Worm (Caenorhabditis elegans): ENCODE results near the gene K11H12.3.

Gene K11H12.3

DNA sequence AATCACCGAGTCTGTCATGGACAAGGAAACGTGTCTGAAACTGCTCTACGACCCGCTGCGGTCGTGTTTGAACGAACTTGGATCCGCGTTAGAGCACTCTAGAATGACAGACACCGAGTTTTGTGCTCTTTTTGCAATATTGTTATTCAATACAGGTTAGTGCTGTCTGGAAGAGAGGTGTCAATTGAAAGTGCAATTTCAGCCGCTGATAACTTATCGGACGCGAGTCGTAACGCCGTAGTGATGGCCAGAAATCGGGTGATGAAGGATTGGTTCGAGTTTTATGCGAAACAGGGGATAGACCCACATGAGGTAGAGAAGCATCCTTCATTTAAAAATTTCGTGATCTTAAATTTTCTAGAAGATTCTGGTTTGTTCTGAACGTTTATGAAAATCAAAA is 41.4 kb downstream of the K11H12.3 start:
- TF ChIP-seq hmg-11 (tag; optimal IDR thresholded peaks at IDR 0.05) (no peak), elt-2 (tag; optimal IDR thresholded peaks at IDR 0.05) (peak; percentile 29)

DNA sequence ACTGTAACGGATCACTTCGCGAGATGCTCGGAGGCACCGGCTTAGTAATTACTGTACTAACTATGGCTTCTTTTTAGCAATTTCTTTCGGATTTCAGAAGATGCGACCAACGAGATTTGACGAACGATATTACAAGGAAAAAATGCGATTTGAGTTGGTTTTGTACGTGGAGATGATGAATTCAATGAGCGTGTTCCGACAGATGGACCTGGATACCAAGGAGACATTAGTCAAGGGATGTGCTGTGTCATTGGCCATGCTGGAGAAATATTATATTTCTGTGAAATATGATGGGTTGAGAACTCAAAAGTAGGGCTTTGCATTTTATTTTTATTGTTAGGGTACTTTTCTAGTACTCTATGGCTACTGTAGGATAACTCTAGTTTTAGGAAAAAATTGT is 42.7 kb downstream of the K11H12.3 start:
- no peak for TF ChIP-seq nhr-25 (tag; optimal IDR thresholded peaks at IDR 0.05)
- TF ChIP-seq unc-62 (GFP tag; optimal IDR thresholded peaks at IDR 0.05) = no peak
- no peak for TF ChIP-seq pqm-1 (tag; optimal IDR thresholded peaks at IDR 0.05)
- no peak for TF ChIP-seq egl-5 (tag; optimal IDR thresholded peaks at IDR 0.05)
- no peak for TF ChIP-seq lin-15B (tag; optimal IDR thresholded peaks at IDR 0.05)
- no peak for TF ChIP-seq ceh-28 (tag; optimal IDR thresholded peaks at IDR 0.05)
- no peak for TF ChIP-seq ZK546.5 (tag; optimal IDR thresholded peaks at IDR 0.05)
- TF ChIP-seq fos-1 (tag; optimal IDR thresholded peaks at IDR 0.05) = no peak
- no peak for TF ChIP-seq nhr-67 (tag; optimal IDR thresholded peaks at IDR 0.05)
- no peak for TF ChIP-seq ceh-9 (tag; optimal IDR thresholded peaks at IDR 0.05)
- no peak for TF ChIP-seq elt-2 (tag; optimal IDR thresholded peaks at IDR 0.05)
- TF ChIP-seq snpc-4 (tag; optimal IDR thresholded peaks at IDR 0.05) = no peak
- no peak for TF ChIP-seq skn-1 (tag; optimal IDR thresholded peaks at IDR 0.05)
- no peak for TF ChIP-seq eor-1 (tag; optimal IDR thresholded peaks at IDR 0.05)
- TF ChIP-seq nhr-23 (tag; optimal IDR thresholded peaks at IDR 0.05) = no peak
- no peak for TF ChIP-seq elt-3 (tag; optimal IDR thresholded peaks at IDR 0.05)
- TF ChIP-seq jun-1 (tag; optimal IDR thresholded peaks at IDR 0.05) = no peak

DNA sequence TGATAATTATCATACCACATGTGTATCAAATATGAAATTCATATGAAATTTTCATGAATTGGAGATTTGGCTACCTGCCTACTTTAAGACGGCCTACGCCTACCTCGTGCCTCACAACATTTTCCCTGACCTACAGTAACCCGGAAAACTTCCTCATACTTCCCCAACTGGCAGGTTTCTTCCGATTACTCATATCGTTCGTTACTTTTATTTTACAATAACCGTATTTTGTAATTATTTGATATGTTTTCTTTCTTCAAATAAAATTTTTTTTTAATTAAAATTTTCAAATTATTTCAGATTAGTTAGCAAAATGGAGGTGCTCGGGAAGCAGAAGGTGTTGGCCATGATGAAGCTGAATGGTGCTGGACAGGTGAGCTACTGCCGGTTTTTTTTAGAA is 46.0 kb downstream of the K11H12.3 start, which contains the start of gene nhr-76:
TSS of gene nhr-76 (plus strand) at position 301 of the 400 bp plus-strand sequence.
- TF ChIP-seq ama-1 (optimal IDR thresholded peaks at IDR 0.05) = no peak

DNA sequence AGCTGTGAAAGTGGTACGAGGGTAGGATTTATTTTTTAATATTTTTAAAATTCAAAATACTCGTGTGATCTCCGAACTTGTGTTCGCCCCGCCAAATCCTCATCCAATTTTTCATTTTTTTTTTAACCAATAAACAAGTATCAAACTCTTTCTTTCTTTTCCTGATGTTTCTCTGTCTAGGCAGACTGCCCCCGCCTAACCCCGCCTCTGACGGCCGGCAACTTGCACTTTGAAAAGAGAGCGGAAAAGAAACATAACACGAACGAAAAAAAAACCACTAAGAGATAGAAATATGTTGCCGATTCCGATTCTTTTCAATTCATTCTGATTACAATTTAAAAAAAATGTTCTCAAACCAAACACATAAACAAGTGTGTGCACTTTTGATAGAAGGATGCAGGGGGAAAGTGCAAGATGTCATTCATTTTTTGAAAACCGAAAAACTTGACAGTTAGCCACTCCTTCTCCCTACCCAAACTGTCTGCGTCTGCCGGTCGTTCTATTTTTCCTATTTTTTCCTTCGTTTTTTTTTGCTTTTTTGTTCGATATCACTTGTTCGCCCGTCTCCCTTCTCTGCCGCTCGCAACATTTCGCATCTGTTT is 47.2 kb downstream of the K11H12.3 start:
- TF ChIP-seq egl-27 (tag; optimal IDR thresholded peaks at IDR 0.05) = no peak
- TF ChIP-seq elt-1 (tag; optimal IDR thresholded peaks at IDR 0.05) = no peak
- TF ChIP-seq egl-5 (tag; optimal IDR thresholded peaks at IDR 0.05) = no peak
- no peak for TF ChIP-seq hmg-11 (tag; optimal IDR thresholded peaks at IDR 0.05)
- TF ChIP-seq nhr-25 (tag; optimal IDR thresholded peaks at IDR 0.05) = no peak
- TF ChIP-seq ceh-9 (tag; optimal IDR thresholded peaks at IDR 0.05) = no peak
- no peak for TF ChIP-seq mml-1 (tag; optimal IDR thresholded peaks at IDR 0.05)
- TF ChIP-seq nhr-12 (tag; optimal IDR thresholded peaks at IDR 0.05) = no peak
- no peak for TF ChIP-seq elt-3 (tag; optimal IDR thresholded peaks at IDR 0.05)
- no peak for TF ChIP-seq nhr-28 (tag; optimal IDR thresholded peaks at IDR 0.05)
- TF ChIP-seq nhr-43 (tag; optimal IDR thresholded peaks at IDR 0.05; ENCODE audit: poor library complexity, severe bottlenecking) = no peak

DNA sequence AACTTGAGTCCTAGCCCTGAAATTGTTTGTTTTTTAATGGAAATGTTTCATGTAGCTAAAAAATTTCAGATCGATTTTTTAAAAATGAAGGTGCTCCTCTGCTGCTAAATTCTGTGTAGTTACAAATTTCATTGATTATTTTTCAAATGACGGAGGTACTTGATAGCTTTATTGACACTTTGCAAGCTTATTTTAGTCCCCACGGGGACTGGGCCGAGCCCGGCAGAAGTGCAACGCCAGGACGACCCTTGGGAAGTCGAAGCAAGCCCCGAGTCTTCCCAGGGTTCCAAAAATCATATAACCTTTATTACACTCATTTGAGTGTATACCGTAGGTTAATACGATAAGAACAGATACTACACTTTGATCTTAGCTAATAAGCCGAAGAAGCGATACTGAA is 49.4 kb downstream of the K11H12.3 start:
- TF ChIP-seq hmg-11 (tag; optimal IDR thresholded peaks at IDR 0.05) (no peak), ceh-16 (tag; optimal IDR thresholded peaks at IDR 0.05) (no peak), unc-62 (GFP tag; optimal IDR thresholded peaks at IDR 0.05) (no peak), ztf-4 (tag; optimal IDR thresholded peaks at IDR 0.05) (no peak), fos-1 (tag; optimal IDR thresholded peaks at IDR 0.05) (no peak), elt-1 (tag; optimal IDR thresholded peaks at IDR 0.05) (no peak), pha-4 (tag; optimal IDR thresholded peaks at IDR 0.05) (no peak), nhr-11 (tag; optimal IDR thresholded peaks at IDR 0.05) (no peak), R02D3.7 (tag; optimal IDR thresholded peaks at IDR 0.05) (no peak), egl-27 (tag; optimal IDR thresholded peaks at IDR 0.05) (no peak), nhr-77 (tag; optimal IDR thresholded peaks at IDR 0.05) (no peak), aly-2 (tag; optimal IDR thresholded peaks at IDR 0.05) (no peak), pqm-1 (tag; optimal IDR thresholded peaks at IDR 0.05) (no peak), sea-2 (GFP tag; optimal IDR thresholded peaks at IDR 0.05) (no peak), egl-5 (tag; optimal IDR thresholded peaks at IDR 0.05) (no peak)

DNA sequence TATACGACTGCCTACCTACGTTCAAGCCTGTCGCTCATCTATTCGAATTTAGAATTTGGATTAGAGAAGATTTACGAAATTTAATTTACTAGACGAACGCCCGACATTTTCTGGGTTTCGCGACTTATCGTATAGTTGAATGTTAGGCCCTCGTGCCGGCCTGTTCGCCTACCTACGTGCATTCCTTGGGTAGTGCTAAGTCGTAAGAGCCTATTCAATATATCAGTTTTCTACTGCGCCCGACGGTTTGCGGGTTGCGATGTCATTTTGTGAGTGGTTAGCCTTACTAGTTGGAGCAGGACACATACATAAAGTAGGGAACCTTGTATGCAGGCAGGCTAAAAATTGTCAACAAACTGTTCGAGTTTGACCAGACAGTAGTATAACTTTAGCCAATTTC is 50.3 kb downstream of the K11H12.3 start:
- TF ChIP-seq daf-12 (tag; optimal IDR thresholded peaks at IDR 0.05) (no peak), eor-1 (tag; optimal IDR thresholded peaks at IDR 0.05) (no peak), nhr-12 (tag; optimal IDR thresholded peaks at IDR 0.05) (no peak), jun-1 (tag; optimal IDR thresholded peaks at IDR 0.05) (no peak), nhr-28 (tag; optimal IDR thresholded peaks at IDR 0.05) (no peak), mml-1 (tag; optimal IDR thresholded peaks at IDR 0.05) (no peak), elt-1 (tag; optimal IDR thresholded peaks at IDR 0.05) (no peak), tbx-2 (tag; optimal IDR thresholded peaks at IDR 0.05) (no peak), nhr-23 (tag; optimal IDR thresholded peaks at IDR 0.05) (no peak)

Measured in whole organism, L3 larva.